Worm (Caenorhabditis elegans) whole organism, early embryonic: ENCODE measurements around the gene str-69.
"Not testable (repeated sequence)": the region's sequence is repeated elsewhere in the genome, so short reads cannot be mapped to it uniquely, and the experiment has no call there.

Source experiments
- B0310.2 ChIP-seq: sonication (generic microtip); optimal IDR thresholded peaks from 2 replicates; lab custom pipeline; 2016; ENCODE audit warnings: mild to moderate bottlenecking, missing genetic modification characterization, missing compliant biosample characterization
- F13C5.2 ChIP-seq: sonication (generic microtip); optimal IDR thresholded peaks from 2 replicates; lab custom pipeline; 2017; ENCODE audit warnings: mild to moderate bottlenecking, missing genetic modification characterization, inconsistent platforms, missing compliant biosample characterization
- aly-1 ChIP-seq: sonication (generic microtip); optimal IDR thresholded peaks from 2 replicates; lab custom pipeline; 2016; ENCODE audit warnings: missing genetic modification characterization, missing compliant biosample characterization
- ama-1 ChIP-seq: fragments of 150-350 bp; optimal IDR thresholded peaks from 2 replicates; lab custom pipeline; 2014
- ceh-13 ChIP-seq: fragments of 200-800 bp; sonication (Bioruptor generic); optimal IDR thresholded peaks from 2 replicates; lab custom pipeline; 2018; ENCODE audit warnings: mild to moderate bottlenecking, missing genetic modification characterization, missing compliant biosample characterization
- ceh-36 ChIP-seq: sonication (generic microtip); optimal IDR thresholded peaks from 2 replicates; lab custom pipeline; 2016; ENCODE audit warnings: missing genetic modification characterization, inconsistent platforms, missing compliant biosample characterization
- ets-7 ChIP-seq: sonication (generic microtip); optimal IDR thresholded peaks from 2 replicates; lab custom pipeline; 2016; ENCODE audit warnings: missing genotype, missing genetic modification characterization, missing compliant biosample characterization
- flt-1 ChIP-seq: fragments of 200-800 bp; sonication (Bioruptor generic); IDR thresholded peaks from 2 replicates; pipeline ENCODE4 v1.3.6; 2022; ENCODE audit warnings: missing genetic modification characterization, missing compliant biosample characterization
- hmbx-1 ChIP-seq: sonication (generic microtip); optimal IDR thresholded peaks from 2 replicates; lab custom pipeline; 2016; ENCODE audit warnings: mild to moderate bottlenecking, missing genetic modification characterization, missing compliant biosample characterization
- hmg-4 ChIP-seq: fragments of 200-800 bp; sonication (Bioruptor generic); optimal IDR thresholded peaks from 2 replicates; lab custom pipeline; 2018; ENCODE audit warnings: mild to moderate bottlenecking, missing genetic modification characterization, missing compliant biosample characterization
- hnd-1 ChIP-seq: sonication (generic microtip); optimal IDR thresholded peaks from 2 replicates; lab custom pipeline; 2016; ENCODE audit warnings: missing genetic modification characterization, missing compliant biosample characterization
- pes-1 ChIP-seq: fragments of 200-800 bp; sonication (Bioruptor generic); IDR thresholded peaks from 2 replicates; pipeline ENCODE4 v1.3.6; 2022; ENCODE audit warnings: missing genetic modification reagents, missing genetic modification characterization, missing compliant biosample characterization
- scrt-1 ChIP-seq: fragments of 200-800 bp; sonication (Bioruptor generic); IDR thresholded peaks from 2 replicates; pipeline ENCODE4 v1.3.6; 2022; ENCODE audit warnings: missing genetic modification characterization, missing compliant biosample characterization
- sea-1 ChIP-seq: fragments of 200-800 bp; sonication (Bioruptor generic); conservative IDR thresholded peaks from 2 replicates; pipeline ENCODE4 v1.3.6; 2022; ENCODE audit warnings: missing genetic modification characterization, missing compliant biosample characterization
- tbx-11 ChIP-seq: fragments of 200-800 bp; sonication (Bioruptor generic); IDR thresholded peaks from 2 replicates; pipeline ENCODE4 v1.3.6; 2022; ENCODE audit warnings: missing genetic modification characterization, missing compliant biosample characterization
- tbx-37 ChIP-seq: fragments of 200-800 bp; sonication (Bioruptor generic); conservative IDR thresholded peaks from 2 replicates; pipeline ENCODE4 v1.3.6; 2022; ENCODE audit warnings: missing genetic modification reagents, missing genetic modification characterization, missing compliant biosample characterization
- tra-4 ChIP-seq: sonication (generic microtip); optimal IDR thresholded peaks from 2 replicates; lab custom pipeline; 2017; ENCODE audit warnings: missing genetic modification characterization, missing compliant biosample characterization

str-69 gene

DNA sequence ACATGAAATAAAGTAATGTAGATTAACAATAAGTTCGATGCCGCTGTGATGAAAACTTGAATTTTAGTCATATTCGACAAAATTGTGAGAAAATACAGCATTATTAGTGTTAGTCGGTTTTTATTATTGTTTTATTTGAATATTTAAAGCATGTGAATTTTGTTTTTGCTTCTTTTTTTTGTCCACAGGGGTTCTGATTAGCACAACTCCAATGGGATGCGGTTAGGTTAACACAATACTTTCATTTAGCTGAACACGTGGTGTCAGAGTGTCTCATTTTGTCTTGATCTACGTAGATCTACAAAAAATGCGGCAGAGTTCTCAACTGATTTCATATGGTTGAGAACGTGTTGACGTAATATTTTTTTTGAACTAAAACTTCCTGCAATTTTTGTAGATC lies 36.6 kb downstream of the str-69 start, which contains the start of gene str-40:
Gene str-40, minus strand, starts transcription at position 101 of the 400 bp plus-strand sequence.
- no peak for TF ChIP-seq flt-1 (GFP tag; lab: Robert Waterston, UW)
- TF ChIP-seq hmbx-1 (tag; lab: Kevin White, UChicago) = no peak
- no peak for TF ChIP-seq ama-1 (lab: Kevin White, UChicago)
- TF ChIP-seq ceh-36 (tag; lab: Kevin White, UChicago) = no peak
- no peak for TF ChIP-seq tbx-37 (GFP tag; lab: Robert Waterston, UW)
- no peak for TF ChIP-seq pes-1 (GFP tag; lab: Robert Waterston, UW)
- no peak for TF ChIP-seq B0310.2
- no peak for TF ChIP-seq aly-1
- TF ChIP-seq F13C5.2 (tag; lab: Kevin White, UChicago) = no peak
- TF ChIP-seq tbx-11 (GFP tag; lab: Robert Waterston, UW) = no peak
- TF ChIP-seq ceh-13 (GFP tag; lab: Kevin White, UChicago) = no peak
- no peak for TF ChIP-seq hnd-1 (tag; lab: Kevin White, UChicago)
- TF ChIP-seq ets-7 (tag; lab: Kevin White, UChicago) = no peak
- no peak for TF ChIP-seq tra-4
- no peak for TF ChIP-seq scrt-1
- TF ChIP-seq sea-1 = no peak
- no peak for TF ChIP-seq hmg-4 (GFP tag; lab: Kevin White, UChicago)

DNA sequence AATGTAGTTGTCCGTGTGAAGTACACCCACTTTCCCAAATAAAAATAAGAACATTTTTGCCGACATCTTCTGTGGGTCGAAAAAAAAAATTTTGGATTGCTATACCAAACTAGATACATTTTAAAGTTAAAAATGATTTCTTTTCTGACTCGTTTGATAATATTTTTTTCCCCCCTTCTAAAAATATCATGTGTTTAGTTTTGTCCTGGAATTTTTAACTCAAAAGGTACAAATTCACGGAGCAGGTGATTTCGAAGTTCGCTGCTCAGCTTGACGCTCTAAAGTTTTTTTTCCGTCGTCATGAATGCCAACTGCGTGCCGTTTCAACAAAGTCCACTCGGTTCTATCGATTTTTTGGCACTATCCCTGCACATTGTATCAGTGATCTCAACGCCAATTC lies 39.8 kb downstream of the str-69 start, which contains the start of gene srh-185:
Gene srh-185, plus strand, starts transcription at position 301 of the 400 bp plus-strand sequence.
- TF ChIP-seq ets-7 (tag; lab: Kevin White, UChicago) = no peak

DNA sequence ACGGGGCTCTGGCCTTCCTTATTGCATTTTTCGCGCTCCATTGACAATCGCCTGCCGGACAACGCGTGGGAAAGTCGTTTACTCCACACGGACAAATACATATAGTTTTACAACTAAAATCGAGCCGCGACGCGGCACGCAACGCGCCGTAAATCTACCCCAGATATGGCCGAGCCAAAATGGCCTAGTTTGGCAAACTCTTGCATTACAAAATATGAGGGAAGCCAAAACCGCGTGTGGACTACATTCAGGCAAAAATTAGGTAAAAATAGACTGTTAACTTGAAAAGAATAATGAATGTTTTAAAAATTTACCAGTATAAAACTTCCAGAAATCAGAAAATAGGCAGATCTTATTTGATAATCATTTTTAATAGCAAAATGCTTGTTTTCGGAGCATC lies 41.3 kb downstream of the str-69 start, which contains the start of gene srt-16:
Gene srt-16, minus strand, starts transcription at position 101 of the 400 bp plus-strand sequence.
- not testable (repeated sequence) for TF ChIP-seq tbx-11 (GFP tag; lab: Robert Waterston, UW); sea-1; flt-1 (GFP tag; lab: Robert Waterston, UW)

DNA sequence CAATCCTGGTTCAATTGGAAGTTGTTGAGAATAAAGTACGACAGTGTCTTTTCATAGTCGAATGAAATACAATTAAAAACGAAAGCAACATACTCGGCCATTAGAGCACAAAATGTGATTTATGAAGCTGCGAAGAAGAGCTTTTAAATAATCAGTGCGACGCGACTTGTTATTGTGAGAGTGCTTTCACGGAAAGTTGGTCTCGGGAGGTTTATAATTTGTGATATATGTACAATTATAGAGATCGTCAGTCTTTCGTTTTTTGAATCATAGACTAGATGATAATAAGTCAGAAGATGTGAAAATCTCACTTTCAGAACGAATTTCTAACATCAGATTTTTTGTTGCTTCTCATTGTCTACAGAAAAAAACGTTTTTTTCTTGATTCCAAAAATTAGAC lies 43.6 kb downstream of the str-69 start, which contains the start of gene srt-15:
Gene srt-15, minus strand, starts transcription at position 101 of the 400 bp plus-strand sequence.
- TF ChIP-seq ceh-36 (tag; lab: Kevin White, UChicago) (no peak), F13C5.2 (tag; lab: Kevin White, UChicago) (no peak), tbx-11 (GFP tag; lab: Robert Waterston, UW) (no peak), sea-1 (no peak), hmg-4 (GFP tag; lab: Kevin White, UChicago) (no peak), tbx-37 (GFP tag; lab: Robert Waterston, UW) (no peak), pes-1 (GFP tag; lab: Robert Waterston, UW) (no peak), aly-1 (no peak), B0310.2 (no peak), ama-1 (lab: Kevin White, UChicago) (no peak), tra-4 (no peak), ets-7 (tag; lab: Kevin White, UChicago) (no peak), hmbx-1 (tag; lab: Kevin White, UChicago) (no peak), flt-1 (GFP tag; lab: Robert Waterston, UW) (no peak)

DNA sequence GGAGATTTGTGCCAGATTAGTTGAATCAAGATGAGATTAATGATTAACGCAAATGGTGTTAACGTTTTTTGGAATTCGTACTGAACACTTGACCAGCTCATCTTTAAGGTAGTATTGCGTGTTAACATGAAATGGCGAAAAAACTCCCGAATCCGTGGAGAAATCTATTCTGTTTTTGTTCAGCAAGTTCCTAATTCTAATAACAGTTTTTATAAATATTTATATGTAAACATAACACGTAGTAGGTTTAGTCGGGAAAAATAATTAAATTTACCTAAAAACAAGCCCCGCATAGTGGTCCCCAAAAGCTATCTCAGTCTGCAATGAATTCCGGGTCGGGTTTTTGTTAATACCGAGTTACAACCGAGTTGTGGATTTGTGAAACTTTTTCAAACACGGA lies 46.7 kb downstream of the str-69 start, which contains the start of gene str-244:
Gene str-244, minus strand, starts transcription at position 101 of the 400 bp plus-strand sequence.
- TF ChIP-seq tbx-11 (GFP tag; lab: Robert Waterston, UW) (no peak), ceh-13 (GFP tag; lab: Kevin White, UChicago) (no peak)
